Fruit fly (Drosophila melanogaster): ENCODE results near the gene Fuca.

The Fuca gene

DNA sequence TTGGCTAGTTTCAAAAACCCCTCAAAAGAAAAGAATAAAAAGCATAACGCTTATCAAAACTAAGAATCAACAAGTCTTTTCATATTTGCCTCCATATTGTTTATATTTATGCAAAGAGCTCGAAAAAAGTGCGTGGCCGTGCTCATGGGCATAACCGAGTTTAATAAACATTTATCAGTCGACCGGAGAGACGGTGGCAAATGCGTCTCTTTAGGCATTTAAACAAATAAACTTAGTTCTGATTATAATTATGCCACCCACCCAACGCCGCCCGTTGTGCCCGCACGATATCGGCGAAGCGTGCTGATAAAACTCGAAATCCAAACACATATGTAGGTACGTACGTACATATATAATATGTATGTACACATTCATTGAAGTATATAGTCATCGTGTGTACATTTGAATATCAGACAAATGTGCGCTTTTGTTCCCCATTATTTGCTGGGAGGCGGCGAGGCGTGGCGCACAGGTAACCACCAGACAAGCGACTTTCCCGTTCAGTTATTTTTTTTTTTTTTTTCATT is 5.9 kb upstream of the Fuca start (continued):
- TF ChIP-seq CG6765 (GFP tag; optimal IDR thresholded peaks at IDR 0.05): peak; percentile 51
- no peak for TF ChIP-seq vfl (GFP tag; optimal IDR thresholded peaks at IDR 0.05)
- TF ChIP-seq CG12236 (GFP tag; optimal IDR thresholded peaks at IDR 0.05): no peak
- no peak for TF ChIP-seq Ssrp (tag; optimal IDR thresholded peaks at IDR 0.05)
- no peak for TF ChIP-seq sisA (GFP tag; IDR thresholded peaks at IDR 0.05)
- no peak for TF ChIP-seq Xrp1 (GFP tag; IDR thresholded peaks at IDR 0.05)
- no peak for TF ChIP-seq CG1024 (GFP tag; IDR thresholded peaks at IDR 0.05)
- TF ChIP-seq ham (GFP tag; IDR thresholded peaks at IDR 0.05): no peak
- no peak; the same call in 1 of the 2 replicates for TF ChIP-seq MBD-R2 (GFP tag; IDR thresholded peaks at IDR 0.05)
- TF ChIP-seq onecut (GFP tag; IDR thresholded peaks at IDR 0.05): no peak
- TF ChIP-seq bbx (GFP tag; IDR thresholded peaks at IDR 0.05; ENCODE audit: partially characterized antibody): no peak
- no peak for TF ChIP-seq wek (GFP tag; optimal IDR thresholded peaks at IDR 0.05)
- TF ChIP-seq Six4 (GFP tag; optimal IDR thresholded peaks at IDR 0.05): no peak
- TF ChIP-seq CG16815 (GFP tag; optimal IDR thresholded peaks at IDR 0.05): no peak
- no peak for TF ChIP-seq fru (optimal IDR thresholded peaks at IDR 0.05)
- TF ChIP-seq CG14710 (tag; optimal IDR thresholded peaks at IDR 0.05): no peak
- TF ChIP-seq tin (GFP tag; optimal IDR thresholded peaks at IDR 0.05): no peak
- TF ChIP-seq Side (GFP tag; optimal IDR thresholded peaks at IDR 0.05): no peak
- no peak for TF ChIP-seq CG14860 (GFP tag; IDR thresholded peaks at IDR 0.05; ENCODE audit: partially characterized antibody)
- no peak for TF ChIP-seq Jarid2 (GFP tag; optimal IDR thresholded peaks at IDR 0.05)
- no peak for TF ChIP-seq phol (tag; optimal IDR thresholded peaks at IDR 0.05)
- no peak for TF ChIP-seq CG12104 (GFP tag; optimal IDR thresholded peaks at IDR 0.05)
- no peak for TF ChIP-seq HLH4C (GFP tag; IDR thresholded peaks at IDR 0.05; ENCODE audit: partially characterized antibody)
- TF ChIP-seq CG6654 (GFP tag; optimal IDR thresholded peaks at IDR 0.05): no peak
- peak; percentile 27 for TF ChIP-seq HHEX (GFP tag; optimal IDR thresholded peaks at IDR 0.05)
- TF ChIP-seq jumu (GFP tag; optimal IDR thresholded peaks at IDR 0.05): no peak
- TF ChIP-seq bowl (GFP tag; IDR thresholded peaks at IDR 0.05): 0 out of 2 replicates have a peak, but pooled peaks have one; percentile 11
- TF ChIP-seq tio (GFP tag; optimal IDR thresholded peaks at IDR 0.05): no peak
- no peak for TF ChIP-seq Hand (GFP tag; optimal IDR thresholded peaks at IDR 0.05)
- TF ChIP-seq repo (GFP tag; optimal IDR thresholded peaks at IDR 0.05): no peak
- no peak for TF ChIP-seq CG11723 (GFP tag; optimal IDR thresholded peaks at IDR 0.05)
- no peak for TF ChIP-seq CG4424 (GFP tag; optimal IDR thresholded peaks at IDR 0.05)
- TF ChIP-seq Oaz (GFP tag; IDR thresholded peaks at IDR 0.05): no peak
- no peak for TF ChIP-seq lov (optimal IDR thresholded peaks at IDR 0.05)
- TF ChIP-seq lov (GFP tag; IDR thresholded peaks at IDR 0.05): no peak
- TF ChIP-seq CG31441 (GFP tag; IDR thresholded peaks at IDR 0.05): no peak
- TF ChIP-seq CG4328 (GFP tag; optimal IDR thresholded peaks at IDR 0.05): peak; percentile 18
- no peak for TF ChIP-seq trem (tag; optimal IDR thresholded peaks at IDR 0.05)
- no peak for TF ChIP-seq Mrtf (GFP tag; IDR thresholded peaks at IDR 0.05)
- no peak for TF ChIP-seq tll (GFP tag; optimal IDR thresholded peaks at IDR 0.05)
- TF ChIP-seq CG9215 (GFP tag; IDR thresholded peaks at IDR 0.05): no peak
- no peak for TF ChIP-seq CG7745 (tag; optimal IDR thresholded peaks at IDR 0.05)
- TF ChIP-seq CTCF (GFP tag; optimal IDR thresholded peaks at IDR 0.05): no peak
- TF ChIP-seq CG31224 (GFP tag; IDR thresholded peaks at IDR 0.05): no peak
- no peak for TF ChIP-seq kay (GFP tag; optimal IDR thresholded peaks at IDR 0.05)
- TF ChIP-seq aop (GFP tag; IDR thresholded peaks at IDR 0.05): no peak
- no peak for TF ChIP-seq CG12391 (tag; optimal IDR thresholded peaks at IDR 0.05)
- TF ChIP-seq ab (GFP tag; optimal IDR thresholded peaks at IDR 0.05): no peak
- TF ChIP-seq CG2202 (tag; optimal IDR thresholded peaks at IDR 0.05): no peak
- TF ChIP-seq mld (GFP tag; IDR thresholded peaks at IDR 0.05; ENCODE audit: partially characterized antibody): no peak
- peak; percentile 45; the same call in 1 of the 2 replicates for TF ChIP-seq GATAe (GFP tag; conservative IDR thresholded peaks at IDR 0.05)
- TF ChIP-seq CG31365 (tag; optimal IDR thresholded peaks at IDR 0.05): peak; percentile 6
